Fruit fly (Drosophila melanogaster) whole organism, adult: ENCODE results near the gene mil.
"Not testable (repeated sequence)": the region's sequence is repeated elsewhere in the genome, so short reads cannot be mapped to it uniquely, and the experiment has no call there.

Source experiments
- CG1620 ChIP-seq: fragments of 200-800 bp; sonication (Bioruptor generic); optimal IDR thresholded peaks from 2 replicates; lab custom pipeline; 2016; ENCODE audit warnings: missing biosample characterization, missing genetic modification characterization
- Clk ChIP-seq: fragments of 200-800 bp; sonication (Bioruptor generic); optimal IDR thresholded peaks from 2 replicates; lab custom pipeline; 2017; ENCODE audit warnings: missing biosample characterization, missing genetic modification characterization
- Crg-1 ChIP-seq: fragments of 200-800 bp; sonication (Bioruptor generic); optimal IDR thresholded peaks from 2 replicates; lab custom pipeline; 2016; ENCODE audit warnings: missing biosample characterization, missing genetic modification characterization
- pad ChIP-seq: fragments of 200-800 bp; sonication (Bioruptor generic); optimal IDR thresholded peaks from 3 replicates; lab custom pipeline; 2017; ENCODE audit warnings: missing biosample characterization, missing genetic modification characterization, mild to moderate bottlenecking, moderate library complexity, missing genetic modification reagents
- toe ChIP-seq: fragments of 200-800 bp; sonication (Bioruptor generic); optimal IDR thresholded peaks from 2 replicates; lab custom pipeline; 2016; ENCODE audit warnings: missing biosample characterization, missing genetic modification characterization

DNA sequence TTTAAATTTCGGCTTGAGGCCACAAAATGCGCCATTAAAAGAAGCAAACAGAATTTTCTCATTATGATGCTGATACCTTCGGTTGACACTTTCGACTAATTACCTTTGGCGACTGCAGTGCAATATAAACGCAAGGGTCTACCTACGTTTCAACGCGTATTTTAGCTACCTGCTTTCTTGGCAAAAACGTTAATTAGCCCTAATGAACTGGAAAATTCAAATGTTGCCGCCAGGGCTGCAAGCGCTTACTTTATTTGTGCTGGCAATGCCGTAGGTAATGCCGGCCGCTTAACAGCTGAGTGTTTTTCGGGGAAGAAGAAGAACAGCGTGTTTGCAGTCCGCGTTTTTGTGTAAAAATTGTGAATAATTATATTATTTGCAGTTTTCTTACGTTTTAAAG is 48.2 kb downstream of the mil start, which contains the start of gene CG31253:
- TF ChIP-seq pad; CG1620 (GFP tag; lab: Kevin White, UChicago); Clk (GFP tag; lab: Kevin White, UChicago); toe (GFP tag; lab: Kevin White, UChicago); Crg-1 (GFP tag; lab: Kevin White, UChicago): not testable (repeated sequence)
